Worm (Caenorhabditis elegans) whole organism, midembryonic: Measurements from ENCODE around the gene C05C12.4.

ENCODE experiments used
- T22C8.4 ChIP-seq: fragments of 200-800 bp; sonication (Bioruptor generic); IDR thresholded peaks from 2 replicates; pipeline ENCODE4 v1.3.6; 2022; ENCODE audit warnings: missing genetic modification characterization, missing compliant biosample characterization
- cog-1 ChIP-seq: sonication (generic microtip); optimal IDR thresholded peaks from 2 replicates; lab custom pipeline; 2016; ENCODE audit warnings: missing genetic modification characterization, missing compliant biosample characterization
- flt-1 ChIP-seq: fragments of 200-800 bp; sonication (Bioruptor generic); IDR thresholded peaks from 2 replicates; pipeline ENCODE4 v1.3.6; 2022; ENCODE audit warnings: missing genetic modification characterization, missing compliant biosample characterization
- klf-2 ChIP-seq: fragments of 200-800 bp; sonication (Bioruptor generic); conservative IDR thresholded peaks from 2 replicates; pipeline ENCODE4 v1.3.6; 2022; ENCODE audit warnings: missing genetic modification reagents, missing genetic modification characterization, missing compliant biosample characterization
- med-1 ChIP-seq: sonication (generic microtip); optimal IDR thresholded peaks from 2 replicates; lab custom pipeline; 2017; ENCODE audit warnings: missing genetic modification characterization, mild to moderate bottlenecking, missing compliant biosample characterization, antibody characterized with exemption, missing genetic modification reagents; ENCODE audit not compliant: insufficient read depth
- ref-1 ChIP-seq: fragments of 200-800 bp; sonication (Bioruptor generic); conservative IDR thresholded peaks from 2 replicates; pipeline ENCODE4 v1.3.6; 2022; ENCODE audit warnings: missing genetic modification reagents, missing genetic modification characterization, missing compliant biosample characterization
- tab-1 ChIP-seq: fragments of 200-800 bp; sonication (Bioruptor generic); IDR thresholded peaks from 2 replicates; pipeline ENCODE4 v1.3.6; 2022; ENCODE audit warnings: missing genetic modification characterization, missing compliant biosample characterization
- ztf-23 ChIP-seq: fragments of 200-800 bp; sonication (Bioruptor generic); IDR thresholded peaks from 2 replicates; pipeline ENCODE4 v1.3.6; 2022; ENCODE audit warnings: missing genetic modification reagents, missing genetic modification characterization, missing compliant biosample characterization
- ztf-29 ChIP-seq: fragments of 200-800 bp; sonication (Bioruptor generic); IDR thresholded peaks from 2 replicates; pipeline ENCODE4 v1.3.6; 2022; ENCODE audit warnings: missing genetic modification reagents, missing genetic modification characterization, missing compliant biosample characterization

Gene C05C12.4

DNA sequence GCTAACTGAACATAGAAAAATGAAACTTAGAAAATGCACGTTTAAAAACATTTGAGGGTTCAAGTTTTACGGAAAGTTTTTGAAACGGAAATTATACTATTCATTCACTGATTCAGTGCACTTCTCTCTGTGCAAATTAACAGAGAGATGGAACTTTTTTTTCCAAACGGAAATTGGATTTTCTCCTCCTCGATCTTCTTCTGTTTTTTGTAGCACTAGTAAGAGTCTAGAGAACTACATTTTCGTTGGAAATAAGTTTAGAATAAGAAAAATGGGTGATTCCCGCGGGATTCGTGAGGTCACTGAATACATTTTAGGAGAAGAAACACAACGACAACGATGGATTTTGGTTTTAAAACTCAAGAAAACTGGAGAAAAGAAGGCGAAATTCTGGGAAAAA, 12.1 kb downstream of the C05C12.4 start:
- TF ChIP-seq ztf-23 (GFP tag; lab: Robert Waterston, UW) = no peak
- no peak for TF ChIP-seq T22C8.4 (GFP tag; lab: Robert Waterston, UW)
- TF ChIP-seq flt-1 (GFP tag; lab: Robert Waterston, UW) = no peak
- no peak for TF ChIP-seq tab-1 (GFP tag; lab: Robert Waterston, UW)
- no peak for TF ChIP-seq klf-2 (GFP tag; lab: Robert Waterston, UW)
- TF ChIP-seq med-1 (GFP tag; lab: Kevin White, UChicago) = no peak
- no peak for TF ChIP-seq ztf-29 (GFP tag; lab: Robert Waterston, UW)
- no peak for TF ChIP-seq ref-1 (GFP tag; lab: Robert Waterston, UW)
- TF ChIP-seq cog-1 (tag; lab: Kevin White, UChicago) = no peak

- TF ChIP-seq ztf-23 (GFP tag; lab: Robert Waterston, UW) = no peak
Observed at ce11 chrIV:11231376-11231775, 16.5 kb downstream of the C05C12.4 start.

DNA sequence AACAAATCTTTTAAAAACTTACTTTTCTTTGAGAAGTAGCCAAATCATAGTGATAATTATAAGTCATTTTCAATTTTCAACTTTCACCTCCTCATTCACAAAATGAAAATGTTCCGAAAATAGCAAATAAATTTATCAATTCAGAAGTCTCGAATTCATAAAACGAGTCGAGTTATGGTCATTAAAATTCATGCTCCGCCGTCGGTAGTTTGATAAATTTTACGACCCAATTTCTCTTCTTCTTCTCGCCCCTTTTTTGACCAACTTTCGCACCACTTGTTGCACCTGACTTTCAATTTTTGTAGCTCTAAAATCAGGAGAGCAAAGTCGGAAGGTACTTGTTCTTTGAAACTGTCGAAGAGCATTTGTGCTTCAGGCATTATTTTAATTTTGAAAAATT, 17.8 kb downstream of the C05C12.4 start, which contains the start of gene best-7:
Gene best-7 (minus strand): TSS at position 239 of the 400 bp plus-strand sequence.
- no peak for TF ChIP-seq med-1 (GFP tag; lab: Kevin White, UChicago)
- no peak for TF ChIP-seq ztf-23 (GFP tag; lab: Robert Waterston, UW)
- TF ChIP-seq ref-1 (GFP tag; lab: Robert Waterston, UW) = no peak
- TF ChIP-seq tab-1 (GFP tag; lab: Robert Waterston, UW) = no peak
- TF ChIP-seq cog-1 (tag; lab: Kevin White, UChicago) = no peak
- TF ChIP-seq klf-2 (GFP tag; lab: Robert Waterston, UW) = no peak
- TF ChIP-seq flt-1 (GFP tag; lab: Robert Waterston, UW) = no peak

- TF ChIP-seq ztf-23 (GFP tag; lab: Robert Waterston, UW) (no peak), cog-1 (tag; lab: Kevin White, UChicago) (no peak), T22C8.4 (GFP tag; lab: Robert Waterston, UW) (no peak)
Observed at ce11 chrIV:11229013-11229412, 18.9 kb downstream of the C05C12.4 start.

ce11 chrIV:11226545-11226944, 21.3 kb downstream of the C05C12.4 start:
- TF ChIP-seq cog-1 (tag; lab: Kevin White, UChicago) (no peak), flt-1 (GFP tag; lab: Robert Waterston, UW) (no peak), klf-2 (GFP tag; lab: Robert Waterston, UW) (no peak), tab-1 (GFP tag; lab: Robert Waterston, UW) (no peak), ztf-29 (GFP tag; lab: Robert Waterston, UW) (no peak), T22C8.4 (GFP tag; lab: Robert Waterston, UW) (no peak), ref-1 (GFP tag; lab: Robert Waterston, UW) (no peak), med-1 (GFP tag; lab: Kevin White, UChicago) (no peak), ztf-23 (GFP tag; lab: Robert Waterston, UW) (no peak)

DNA sequence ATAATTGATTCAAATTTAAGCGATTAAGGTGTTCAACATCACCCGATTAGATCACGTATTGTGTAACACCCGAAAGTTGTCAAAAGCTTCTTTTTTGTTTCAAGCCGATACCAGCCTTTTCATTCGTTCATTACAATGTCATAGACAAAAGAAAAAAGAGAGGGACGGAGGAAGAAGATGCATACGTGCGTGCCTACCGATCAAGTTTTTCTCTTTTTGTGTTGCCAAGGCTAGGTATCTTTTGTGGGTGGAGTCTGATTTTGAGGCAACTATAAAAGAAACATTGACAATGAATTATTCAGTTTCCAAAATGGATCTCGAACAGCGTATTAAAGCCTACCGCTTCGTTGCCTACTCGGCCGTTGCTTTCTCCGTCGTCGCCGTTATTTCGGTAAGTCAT, 22.7 kb downstream of the C05C12.4 start, which contains the start of gene col-125:
Gene col-125 (plus strand): TSS at position 301 of the 400 bp plus-strand sequence.
- TF ChIP-seq flt-1 (GFP tag; lab: Robert Waterston, UW) (no peak), ref-1 (GFP tag; lab: Robert Waterston, UW) (no peak)

DNA sequence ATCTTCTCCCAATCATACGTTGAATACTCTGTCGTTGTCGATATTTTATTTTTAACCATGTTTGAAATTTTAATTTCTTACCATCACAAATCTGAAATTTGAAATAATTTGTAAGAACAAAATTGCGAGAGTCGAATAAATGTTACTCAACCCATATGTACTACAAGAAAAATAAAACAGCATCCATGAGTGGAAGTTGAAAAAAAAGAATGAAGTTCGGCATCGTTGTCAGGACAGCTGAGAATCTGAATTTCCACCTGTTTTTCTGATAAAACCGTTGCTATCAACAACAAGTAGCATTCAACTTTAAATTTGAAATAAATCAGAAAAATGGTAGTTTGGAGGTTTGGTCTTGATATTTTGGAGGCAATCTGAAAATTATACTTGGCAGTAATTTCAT, 24.0 kb downstream of the C05C12.4 start, which contains the start of gene C29F4.3:
Gene C29F4.3 (minus strand): TSS at position 101 of the 400 bp plus-strand sequence.
- TF ChIP-seq tab-1 (GFP tag; lab: Robert Waterston, UW) (no peak), cog-1 (tag; lab: Kevin White, UChicago) (no peak), med-1 (GFP tag; lab: Kevin White, UChicago) (no peak), ztf-23 (GFP tag; lab: Robert Waterston, UW) (no peak), flt-1 (GFP tag; lab: Robert Waterston, UW) (no peak), ref-1 (GFP tag; lab: Robert Waterston, UW) (no peak), T22C8.4 (GFP tag; lab: Robert Waterston, UW) (no peak), klf-2 (GFP tag; lab: Robert Waterston, UW) (no peak), ztf-29 (GFP tag; lab: Robert Waterston, UW) (no peak)

- TF ChIP-seq ref-1 (GFP tag; lab: Robert Waterston, UW) = no peak
- TF ChIP-seq klf-2 (GFP tag; lab: Robert Waterston, UW) = no peak
- no peak for TF ChIP-seq med-1 (GFP tag; lab: Kevin White, UChicago)
- no peak for TF ChIP-seq tab-1 (GFP tag; lab: Robert Waterston, UW)
- no peak for TF ChIP-seq cog-1 (tag; lab: Kevin White, UChicago)
- no peak for TF ChIP-seq ztf-29 (GFP tag; lab: Robert Waterston, UW)
- no peak for TF ChIP-seq ztf-23 (GFP tag; lab: Robert Waterston, UW)
- TF ChIP-seq flt-1 (GFP tag; lab: Robert Waterston, UW) = no peak
- no peak for TF ChIP-seq T22C8.4 (GFP tag; lab: Robert Waterston, UW)
Observed at ce11 chrIV:11218037-11218436, 29.8 kb downstream of the C05C12.4 start, which contains the start of gene zip-6. Gene zip-6, minus strand, starts transcription at chrIV:11218137.

ce11 chrIV:11212978-11213377, 34.9 kb downstream of the C05C12.4 start:
- no peak for TF ChIP-seq med-1 (GFP tag; lab: Kevin White, UChicago)
- TF ChIP-seq klf-2 (GFP tag; lab: Robert Waterston, UW) = no peak
- TF ChIP-seq ztf-29 (GFP tag; lab: Robert Waterston, UW) = no peak
- no peak for TF ChIP-seq T22C8.4 (GFP tag; lab: Robert Waterston, UW)
- no peak for TF ChIP-seq tab-1 (GFP tag; lab: Robert Waterston, UW)
- TF ChIP-seq ztf-23 (GFP tag; lab: Robert Waterston, UW) = no peak
- no peak for TF ChIP-seq flt-1 (GFP tag; lab: Robert Waterston, UW)
- TF ChIP-seq cog-1 (tag; lab: Kevin White, UChicago) = no peak
- TF ChIP-seq ref-1 (GFP tag; lab: Robert Waterston, UW) = no peak
